Fruit fly (Drosophila melanogaster): ENCODE data around the gene CG17744.

The CG17744 gene

DNA sequence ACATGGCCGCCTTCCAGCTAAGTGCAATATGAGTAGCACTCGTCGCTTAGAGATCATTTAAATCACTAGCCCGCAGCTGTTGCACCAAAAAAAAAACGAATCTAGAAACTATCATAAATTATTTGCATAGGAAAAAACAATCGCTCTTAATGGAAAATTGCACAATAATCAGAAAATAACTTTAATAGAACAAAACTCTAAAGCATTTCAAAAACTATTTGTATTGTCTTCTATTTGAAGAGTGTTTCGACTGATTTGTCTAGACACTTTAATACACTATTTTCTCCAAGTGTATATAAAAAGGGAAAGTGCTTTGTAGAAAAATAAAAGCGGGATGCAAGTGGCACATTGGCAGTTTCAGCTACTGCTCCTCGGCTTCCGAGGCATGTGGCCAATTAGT lies 20.2 kb downstream of the CG17744 start:
- TF ChIP-seq EcR (GFP tag; optimal IDR thresholded peaks at IDR 0.05) (no peak), CG8478 (optimal IDR thresholded peaks at IDR 0.05) (no peak), psq (optimal IDR thresholded peaks at IDR 0.05) (no peak), Dll (optimal IDR thresholded peaks at IDR 0.05) (no peak), usp (GFP tag; optimal IDR thresholded peaks at IDR 0.05) (no peak), pan (optimal IDR thresholded peaks at IDR 0.05) (no peak)

DNA sequence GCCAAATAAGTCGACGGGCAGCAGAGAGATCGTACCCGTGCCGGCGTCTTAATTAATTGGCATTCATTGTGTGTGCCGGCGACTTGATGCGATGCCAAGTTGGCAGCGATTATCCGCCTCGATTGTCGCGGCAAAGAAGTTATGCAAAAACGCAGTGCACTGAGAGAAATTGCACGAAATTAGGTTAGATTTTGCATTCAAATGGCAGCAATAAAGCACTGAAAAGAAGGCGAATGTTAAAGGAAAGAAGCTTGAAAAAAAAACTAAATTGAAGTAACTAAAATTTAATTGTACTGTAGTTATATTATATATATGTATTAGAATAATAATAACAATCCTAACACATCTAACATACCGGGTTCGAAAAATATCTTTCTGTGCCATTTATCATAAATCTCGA lies 23.5 kb downstream of the CG17744 start:
- no peak for TF ChIP-seq Dll (optimal IDR thresholded peaks at IDR 0.05)
- no peak for TF ChIP-seq EcR (GFP tag; optimal IDR thresholded peaks at IDR 0.05)
- no peak for TF ChIP-seq CG8478 (optimal IDR thresholded peaks at IDR 0.05)
- TF ChIP-seq usp (GFP tag; optimal IDR thresholded peaks at IDR 0.05) = no peak
- no peak for TF ChIP-seq pan (optimal IDR thresholded peaks at IDR 0.05)
- no peak for TF ChIP-seq psq (optimal IDR thresholded peaks at IDR 0.05)

DNA sequence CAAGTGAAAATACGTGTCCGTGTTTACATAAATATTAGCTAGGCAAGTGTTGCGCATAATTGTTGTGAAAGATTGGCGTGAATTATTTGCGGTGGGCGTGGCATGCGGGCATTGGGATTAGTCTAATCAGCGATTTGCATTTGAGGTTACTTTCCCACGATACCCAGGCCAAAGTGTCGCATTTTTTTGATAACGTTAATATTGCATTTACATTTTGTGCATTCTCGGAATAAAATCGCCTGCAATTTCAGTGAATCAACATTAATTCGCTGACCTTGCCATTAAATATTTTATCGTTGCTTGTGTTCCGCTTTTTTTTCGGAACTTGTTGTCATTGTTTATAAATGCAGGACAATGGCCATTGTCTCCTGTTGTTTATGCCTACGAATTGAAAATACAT lies 24.2 kb downstream of the CG17744 start:
- no peak for TF ChIP-seq psq (optimal IDR thresholded peaks at IDR 0.05)
- TF ChIP-seq pan (optimal IDR thresholded peaks at IDR 0.05) = no peak
- TF ChIP-seq usp (GFP tag; optimal IDR thresholded peaks at IDR 0.05) = no peak
- no peak for TF ChIP-seq Dll (optimal IDR thresholded peaks at IDR 0.05)
- no peak for TF ChIP-seq EcR (GFP tag; optimal IDR thresholded peaks at IDR 0.05)
- no peak for TF ChIP-seq CG8478 (optimal IDR thresholded peaks at IDR 0.05)

DNA sequence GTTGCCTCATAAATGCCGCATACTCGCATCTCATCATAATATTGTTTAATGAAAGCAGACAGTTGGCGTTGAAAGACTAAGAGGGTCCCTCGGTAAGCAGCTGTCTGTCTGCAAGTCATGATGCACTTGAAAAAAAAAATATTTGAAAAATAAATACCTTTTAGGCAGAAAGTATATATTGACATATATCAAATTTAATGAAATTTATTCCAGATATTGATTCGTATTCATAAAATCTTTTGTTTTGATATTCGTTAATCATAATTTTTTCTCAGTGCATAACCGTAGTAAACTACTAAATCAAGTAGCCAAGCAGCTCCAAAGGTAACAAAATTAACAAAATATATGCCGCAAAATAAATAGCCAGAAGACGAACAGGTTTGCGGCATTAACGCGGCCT lies 24.7 kb downstream of the CG17744 start:
- TF ChIP-seq CG8478 (optimal IDR thresholded peaks at IDR 0.05) (no peak), pan (optimal IDR thresholded peaks at IDR 0.05) (no peak), EcR (GFP tag; optimal IDR thresholded peaks at IDR 0.05) (no peak), Dll (optimal IDR thresholded peaks at IDR 0.05) (no peak), psq (optimal IDR thresholded peaks at IDR 0.05) (no peak)

DNA sequence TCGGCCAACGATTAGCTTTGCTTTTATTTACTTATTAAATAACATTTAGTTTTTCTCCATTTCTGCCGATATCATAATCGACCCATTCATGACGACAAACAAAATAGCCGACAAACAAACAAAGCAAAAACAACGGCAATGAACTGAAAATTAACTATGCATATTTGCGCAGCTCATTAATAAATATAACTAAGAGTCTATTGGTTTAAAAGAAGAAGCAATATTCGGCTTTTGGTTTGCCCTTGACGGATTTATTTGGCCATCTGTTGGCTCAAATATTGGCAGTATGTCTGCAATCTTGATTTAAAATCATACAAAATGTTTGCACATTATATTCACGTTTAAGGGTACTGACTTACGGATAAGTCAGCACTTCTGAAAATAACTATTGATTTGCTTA lies 26.6 kb downstream of the CG17744 start:
- TF ChIP-seq EcR (GFP tag; optimal IDR thresholded peaks at IDR 0.05) (no peak), pan (optimal IDR thresholded peaks at IDR 0.05) (no peak), psq (optimal IDR thresholded peaks at IDR 0.05) (no peak)

DNA sequence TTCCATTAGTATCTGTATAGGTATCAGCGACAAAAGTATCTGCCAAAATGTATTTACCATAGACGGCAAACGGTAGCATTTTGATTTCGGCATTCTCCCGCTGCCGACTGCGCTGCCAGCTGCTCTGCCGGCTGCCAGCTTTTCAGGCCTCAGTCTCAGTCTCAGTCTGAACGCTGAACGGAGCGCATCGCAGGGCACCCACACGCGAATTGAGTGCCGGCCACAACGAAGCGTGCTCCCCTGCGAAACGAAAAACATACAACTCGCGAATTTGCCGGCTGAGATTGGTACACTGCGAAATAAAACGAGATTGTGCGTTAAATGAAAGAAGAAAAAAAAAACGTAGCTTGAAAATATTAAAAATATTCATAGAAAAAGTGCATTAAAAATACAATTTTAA lies 27.9 kb downstream of the CG17744 start, which contains the start of gene Mp:
Gene Mp, plus strand, starts transcription at position 152 of the 400 bp plus-strand sequence.
- no peak for TF ChIP-seq pan (optimal IDR thresholded peaks at IDR 0.05)
- no peak for TF ChIP-seq CG8478 (optimal IDR thresholded peaks at IDR 0.05)
- no peak for TF ChIP-seq Dll (optimal IDR thresholded peaks at IDR 0.05)
- no peak for TF ChIP-seq EcR (GFP tag; optimal IDR thresholded peaks at IDR 0.05)
- TF ChIP-seq usp (GFP tag; optimal IDR thresholded peaks at IDR 0.05) = no peak
- TF ChIP-seq psq (optimal IDR thresholded peaks at IDR 0.05) = no peak

DNA sequence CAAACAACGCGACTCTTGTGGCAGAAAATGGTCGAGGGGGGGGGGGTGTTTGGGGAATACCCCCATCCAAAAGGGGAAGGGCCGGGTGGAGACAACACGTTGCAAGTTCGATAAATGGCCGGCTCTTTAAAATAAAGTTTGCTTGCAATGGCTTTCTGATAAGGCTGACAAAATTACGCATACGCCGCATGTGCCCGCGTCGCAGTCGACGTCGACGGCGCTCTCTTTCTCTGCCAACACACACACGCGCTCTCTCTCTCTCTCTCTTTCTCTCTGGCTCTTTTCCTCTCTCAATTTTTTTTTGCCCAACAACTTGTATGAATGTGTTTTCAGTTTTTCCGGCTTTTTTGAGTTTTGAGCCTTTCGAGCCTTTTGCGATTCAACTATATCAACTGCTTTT lies 29.2 kb downstream of the CG17744 start:
- TF ChIP-seq Dll (optimal IDR thresholded peaks at IDR 0.05) (peak; percentile 73), EcR (GFP tag; optimal IDR thresholded peaks at IDR 0.05) (no peak)

DNA sequence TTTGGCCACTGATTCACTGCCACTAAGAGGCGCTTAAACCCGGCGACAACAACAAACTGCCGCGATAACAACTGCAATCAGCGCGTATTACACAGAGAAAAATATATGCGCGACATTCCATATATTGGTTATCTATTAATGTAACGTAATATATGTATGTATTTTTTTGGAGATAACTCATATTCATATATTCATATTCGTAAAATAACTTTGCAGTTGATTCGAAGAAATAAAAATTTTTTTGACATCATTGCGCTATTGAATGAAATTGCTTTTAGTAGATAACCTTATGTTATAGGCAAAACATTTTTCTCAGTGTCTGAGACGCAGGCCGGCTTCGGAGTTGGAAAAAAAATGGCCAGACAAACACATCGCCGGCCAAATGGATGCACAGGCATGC lies 29.7 kb downstream of the CG17744 start:
- TF ChIP-seq psq (optimal IDR thresholded peaks at IDR 0.05) = no peak
- TF ChIP-seq pan (optimal IDR thresholded peaks at IDR 0.05) = no peak
- no peak for TF ChIP-seq CG8478 (optimal IDR thresholded peaks at IDR 0.05)
- TF ChIP-seq EcR (GFP tag; optimal IDR thresholded peaks at IDR 0.05) = no peak
- no peak for TF ChIP-seq usp (GFP tag; optimal IDR thresholded peaks at IDR 0.05)
- no peak for TF ChIP-seq Dll (optimal IDR thresholded peaks at IDR 0.05)

DNA sequence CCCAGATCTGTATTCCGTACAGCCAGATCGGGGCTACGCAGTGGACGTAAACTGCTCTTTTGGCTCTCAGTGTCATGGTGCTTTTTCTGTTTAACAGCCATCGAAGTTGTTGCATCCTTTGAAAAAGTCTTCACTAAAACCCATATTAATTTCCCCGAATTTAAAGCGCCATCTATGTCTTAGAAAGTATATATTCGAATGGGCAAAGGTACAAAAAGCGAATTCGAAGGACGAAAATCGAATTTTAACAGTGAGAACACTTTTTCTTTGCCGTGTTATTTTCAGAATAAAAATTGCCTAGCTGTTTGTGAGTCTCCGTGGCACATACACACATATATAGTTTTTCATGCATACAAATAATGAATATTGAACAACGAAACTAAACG lies 31.2 kb downstream of the CG17744 start:
- TF ChIP-seq EcR (GFP tag; optimal IDR thresholded peaks at IDR 0.05) = no peak
- no peak for TF ChIP-seq psq (optimal IDR thresholded peaks at IDR 0.05)
- no peak for TF ChIP-seq CG8478 (optimal IDR thresholded peaks at IDR 0.05)
- no peak for TF ChIP-seq pan (optimal IDR thresholded peaks at IDR 0.05)
- TF ChIP-seq Dll (optimal IDR thresholded peaks at IDR 0.05) = no peak

DNA sequence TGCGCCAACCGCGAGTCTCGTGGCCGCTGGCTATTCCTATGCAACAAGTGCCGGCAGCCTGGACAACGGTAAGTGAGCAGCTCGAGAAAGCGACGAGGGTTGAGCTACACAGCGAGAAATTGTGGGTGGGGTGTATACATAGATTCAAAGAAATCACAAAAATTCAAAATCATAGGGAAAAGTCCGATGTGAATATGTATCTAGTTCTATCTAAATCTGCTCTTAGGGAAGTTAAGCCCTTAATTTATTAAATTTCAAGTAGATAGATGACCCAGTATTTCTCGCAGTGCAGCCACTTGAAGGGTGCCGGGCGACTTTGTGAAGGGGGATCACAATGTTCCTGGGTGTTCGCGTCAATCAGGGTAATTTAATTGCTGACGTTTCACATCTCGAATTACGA lies 33.2 kb downstream of the CG17744 start:
- no peak for TF ChIP-seq EcR (GFP tag; optimal IDR thresholded peaks at IDR 0.05)

DNA sequence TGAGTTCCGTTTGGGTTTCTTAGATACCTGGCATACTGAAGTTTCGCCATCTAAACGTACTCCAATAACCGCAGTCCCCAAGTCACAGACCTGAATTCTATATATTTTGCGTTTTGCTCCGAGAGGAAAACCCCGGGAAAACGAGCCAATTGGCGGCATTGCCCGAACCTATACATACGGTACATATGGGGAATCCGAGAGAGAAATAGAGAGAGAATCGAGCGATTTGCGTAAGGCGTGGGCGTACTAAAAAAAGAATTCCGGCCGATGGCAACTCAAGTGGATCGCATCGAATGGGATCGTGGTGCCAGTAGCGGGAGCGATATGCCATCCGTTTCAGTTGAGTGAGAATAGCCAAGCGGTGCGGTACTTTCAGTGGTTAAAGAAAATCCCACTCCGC lies 36.3 kb downstream of the CG17744 start, which contains the start of gene bin:
Gene bin, plus strand, starts transcription at position 335 of the 400 bp plus-strand sequence.
- no peak for TF ChIP-seq psq (optimal IDR thresholded peaks at IDR 0.05)
- no peak for TF ChIP-seq pan (optimal IDR thresholded peaks at IDR 0.05)
- TF ChIP-seq CG8478 (optimal IDR thresholded peaks at IDR 0.05) = no peak
- TF ChIP-seq Dll (optimal IDR thresholded peaks at IDR 0.05) = no peak
- TF ChIP-seq EcR (GFP tag; optimal IDR thresholded peaks at IDR 0.05) = no peak
- no peak for TF ChIP-seq usp (GFP tag; optimal IDR thresholded peaks at IDR 0.05)

DNA sequence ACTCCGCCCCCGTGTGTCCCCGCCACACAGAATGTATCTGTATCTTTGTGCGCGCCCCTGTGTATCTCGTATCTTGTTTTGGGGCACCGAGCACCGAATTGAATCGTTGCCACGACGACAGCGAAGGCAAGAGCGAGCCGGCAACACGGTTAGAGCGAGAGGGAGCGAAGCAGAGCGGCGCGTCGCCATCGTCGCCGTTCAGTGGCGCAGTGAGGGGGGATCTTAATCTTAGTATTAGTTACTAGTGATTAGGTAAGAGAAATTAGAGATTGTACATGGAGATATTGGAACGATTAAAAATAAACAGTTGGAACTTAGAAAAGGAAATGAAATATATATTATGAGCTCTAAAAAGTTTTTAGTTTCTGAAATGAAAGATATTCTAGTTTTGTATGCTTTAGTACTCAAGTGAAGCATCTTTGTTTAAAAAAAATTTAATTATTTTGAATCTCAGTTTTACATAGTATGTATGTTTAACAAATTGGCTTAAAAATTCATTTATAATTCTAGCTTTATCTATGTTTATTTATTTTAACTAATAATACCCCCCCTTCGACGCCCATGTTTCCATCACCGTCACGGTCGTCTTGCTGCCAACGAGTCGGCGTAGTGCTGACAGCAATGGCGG lies 37.5 kb downstream of the CG17744 start:
- TF ChIP-seq usp (GFP tag; optimal IDR thresholded peaks at IDR 0.05) = no peak
- TF ChIP-seq CG8478 (optimal IDR thresholded peaks at IDR 0.05) = no peak
- no peak for TF ChIP-seq pan (optimal IDR thresholded peaks at IDR 0.05)
- no peak for TF ChIP-seq psq (optimal IDR thresholded peaks at IDR 0.05)
- TF ChIP-seq Dll (optimal IDR thresholded peaks at IDR 0.05) = no peak
- no peak for TF ChIP-seq EcR (GFP tag; optimal IDR thresholded peaks at IDR 0.05)

DNA sequence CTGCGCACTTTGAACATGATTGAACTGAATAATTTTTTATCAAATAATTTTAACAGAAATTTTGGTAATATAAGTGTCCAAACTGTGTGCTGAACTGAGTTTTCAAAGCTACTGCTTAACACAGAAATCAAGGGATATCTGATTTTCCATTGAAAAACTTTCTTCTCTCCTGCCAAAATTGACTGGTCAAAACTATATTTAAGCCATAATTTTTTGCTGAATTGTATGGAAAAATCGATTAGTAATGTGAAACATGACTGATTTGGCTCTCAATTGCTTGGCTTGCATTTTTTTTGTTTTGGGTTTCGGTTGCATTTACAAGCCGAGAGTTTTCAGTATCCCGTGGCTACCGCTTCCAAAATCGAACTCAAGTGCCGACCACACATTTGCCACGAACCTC lies 42.1 kb downstream of the CG17744 start, which contains the start of the genes CG32388 and CG43439:
Gene CG32388, minus strand, starts transcription at position 101 of the 400 bp plus-strand sequence.
Gene CG43439, minus strand, starts transcription at position 101 of the 400 bp plus-strand sequence.
- TF ChIP-seq Dll (optimal IDR thresholded peaks at IDR 0.05) (no peak), CG8478 (optimal IDR thresholded peaks at IDR 0.05) (no peak), usp (GFP tag; optimal IDR thresholded peaks at IDR 0.05) (no peak), EcR (GFP tag; optimal IDR thresholded peaks at IDR 0.05) (no peak), psq (optimal IDR thresholded peaks at IDR 0.05) (no peak), pan (optimal IDR thresholded peaks at IDR 0.05) (no peak)

Measured in whole organism.